Worm (Caenorhabditis elegans) whole organism, late embryonic: ENCODE data around the gene bath-41.

Experiments
- C38D4.7 ChIP-seq: fragments of 200-800 bp; sonication (Bioruptor generic); optimal IDR thresholded peaks from 2 replicates; lab custom pipeline; 2018; ENCODE audit warnings: mild to moderate bottlenecking, missing genetic modification characterization, moderate library complexity, missing compliant biosample characterization
- K02D7.2 ChIP-seq: sonication (generic microtip); optimal IDR thresholded peaks from 2 replicates; lab custom pipeline; 2017; ENCODE audit warnings: mild to moderate bottlenecking, missing genetic modification characterization, missing compliant biosample characterization
- Y22D7AL.16 ChIP-seq: sonication (generic microtip); optimal IDR thresholded peaks from 2 replicates; lab custom pipeline; 2016; ENCODE audit warnings: missing genetic modification characterization, missing compliant biosample characterization
- ama-1 ChIP-seq: fragments of 150-350 bp; optimal IDR thresholded peaks from 2 replicates; lab custom pipeline; 2014
- ceh-14 ChIP-seq: sonication (generic microtip); optimal IDR thresholded peaks from 2 replicates; lab custom pipeline; 2016; ENCODE audit warnings: missing genotype, missing genetic modification characterization, missing compliant biosample characterization
- ceh-19 ChIP-seq: fragments of 200-800 bp; sonication (Bioruptor generic); optimal IDR thresholded peaks from 2 replicates; lab custom pipeline; 2018; ENCODE audit warnings: mild to moderate bottlenecking, missing genetic modification characterization, missing compliant biosample characterization
- ceh-30 ChIP-seq: fragments of 150-350 bp; optimal IDR thresholded peaks from 2 replicates; lab custom pipeline; 2014; ENCODE audit warnings: missing biosample characterization, missing genetic modification characterization
- ceh-31 ChIP-seq: sonication (generic microtip); optimal IDR thresholded peaks from 2 replicates; lab custom pipeline; 2016; ENCODE audit warnings: missing genetic modification characterization, missing compliant biosample characterization
- ceh-34 ChIP-seq: sonication (generic microtip); optimal IDR thresholded peaks from 2 replicates; lab custom pipeline; 2016; ENCODE audit warnings: mild to moderate bottlenecking, missing genetic modification characterization, missing compliant biosample characterization
- elt-2 ChIP-seq: sonication (generic microtip); optimal IDR thresholded peaks from 2 replicates; lab custom pipeline; 2016; ENCODE audit warnings: missing genetic modification reagents, missing genetic modification characterization, missing compliant biosample characterization
- elt-4 ChIP-seq: sonication (generic microtip); optimal IDR thresholded peaks from 2 replicates; lab custom pipeline; 2016; ENCODE audit warnings: missing genetic modification characterization, missing compliant biosample characterization
- ets-4 ChIP-seq: sonication (generic microtip); optimal IDR thresholded peaks from 2 replicates; lab custom pipeline; 2016; ENCODE audit warnings: missing genetic modification characterization, missing compliant biosample characterization
- fkh-6 ChIP-seq: sonication (generic microtip); optimal IDR thresholded peaks from 2 replicates; lab custom pipeline; 2016; ENCODE audit warnings: missing genetic modification characterization, missing compliant biosample characterization
- gmeb-2 ChIP-seq: sonication (generic microtip); optimal IDR thresholded peaks from 2 replicates; lab custom pipeline; 2016; ENCODE audit warnings: missing genetic modification characterization, inconsistent platforms, missing compliant biosample characterization
- hlh-30 ChIP-seq: sonication (generic microtip); optimal IDR thresholded peaks from 2 replicates; lab custom pipeline; 2017; ENCODE audit warnings: antibody characterized with exemption, missing genetic modification characterization, missing compliant biosample characterization; ENCODE audit not compliant: insufficient read depth
- hlh-6 ChIP-seq: sonication (generic microtip); optimal IDR thresholded peaks from 2 replicates; lab custom pipeline; 2016; ENCODE audit warnings: missing genotype, missing genetic modification characterization, missing compliant biosample characterization
- lim-6 ChIP-seq: sonication (generic microtip); optimal IDR thresholded peaks from 2 replicates; lab custom pipeline; 2016; ENCODE audit warnings: missing genetic modification characterization, missing compliant biosample characterization
- lin-11 ChIP-seq: fragments of 200-800 bp; sonication (Bioruptor generic); optimal IDR thresholded peaks from 2 replicates; lab custom pipeline; 2018; ENCODE audit warnings: mild to moderate bottlenecking, missing genetic modification characterization, missing compliant biosample characterization
- madf-2 ChIP-seq: sonication (generic microtip); optimal IDR thresholded peaks from 2 replicates; lab custom pipeline; 2017; ENCODE audit warnings: missing genetic modification characterization, missing compliant biosample characterization
- mec-3 ChIP-seq: sonication (generic microtip); optimal IDR thresholded peaks from 2 replicates; lab custom pipeline; 2016; ENCODE audit warnings: borderline replicate concordance, missing genetic modification characterization, missing compliant biosample characterization
- nfya-1 ChIP-seq: sonication (generic microtip); optimal IDR thresholded peaks from 2 replicates; lab custom pipeline; 2017; ENCODE audit warnings: missing genetic modification characterization, mild to moderate bottlenecking, missing compliant biosample characterization, antibody characterized with exemption, moderate library complexity
- nhr-11 ChIP-seq: fragments of 150-350 bp; optimal IDR thresholded peaks from 2 replicates; lab custom pipeline; 2014; ENCODE audit warnings: missing biosample characterization, missing genetic modification characterization
- nhr-232 ChIP-seq: sonication (generic microtip); optimal IDR thresholded peaks from 2 replicates; lab custom pipeline; 2016; ENCODE audit warnings: missing genetic modification characterization, missing compliant biosample characterization
- npax-4 ChIP-seq: sonication (generic microtip); optimal IDR thresholded peaks from 2 replicates; lab custom pipeline; 2016; ENCODE audit warnings: missing genetic modification characterization, missing compliant biosample characterization
- odd-2 ChIP-seq: sonication (generic microtip); optimal IDR thresholded peaks from 2 replicates; lab custom pipeline; 2017; ENCODE audit warnings: antibody characterized with exemption, mild to moderate bottlenecking, missing genetic modification characterization, missing compliant biosample characterization
- pag-3 ChIP-seq: sonication (generic microtip); optimal IDR thresholded peaks from 2 replicates; lab custom pipeline; 2016; ENCODE audit warnings: missing compliant biosample characterization, missing genetic modification characterization, borderline replicate concordance
- pat-9 ChIP-seq: fragments of 200-800 bp; sonication (Bioruptor generic); optimal IDR thresholded peaks from 2 replicates; lab custom pipeline; 2018; ENCODE audit warnings: mild to moderate bottlenecking, missing genetic modification characterization, moderate library complexity, missing compliant biosample characterization
- pax-1 ChIP-seq: fragments of 150-350 bp; optimal IDR thresholded peaks from 2 replicates; lab custom pipeline; 2014; ENCODE audit warnings: missing biosample characterization, missing genetic modification characterization
- pqm-1 ChIP-seq: sonication (generic microtip); optimal IDR thresholded peaks from 2 replicates; lab custom pipeline; 2016; ENCODE audit warnings: missing genetic modification characterization, missing compliant biosample characterization
- pros-1 ChIP-seq: fragments of 150-350 bp; optimal IDR thresholded peaks from 2 replicates; lab custom pipeline; 2014; ENCODE audit warnings: missing biosample characterization, missing genetic modification reagents, missing genetic modification characterization
- ref-2 ChIP-seq: sonication (generic microtip); optimal IDR thresholded peaks from 2 replicates; lab custom pipeline; 2016; ENCODE audit warnings: missing genetic modification characterization, missing compliant biosample characterization
- rnt-1 ChIP-seq: sonication (generic microtip); optimal IDR thresholded peaks from 2 replicates; lab custom pipeline; 2016; ENCODE audit warnings: missing genetic modification characterization, missing compliant biosample characterization
- sdc-2 ChIP-seq: sonication (generic microtip); optimal IDR thresholded peaks from 2 replicates; lab custom pipeline; 2016; ENCODE audit warnings: missing genotype, missing genetic modification characterization, missing compliant biosample characterization
- sox-2 ChIP-seq: fragments of 200-800 bp; sonication (Bioruptor generic); IDR thresholded peaks from 2 replicates; pipeline ENCODE4 v1.3.6; 2022; ENCODE audit warnings: missing genetic modification reagents, missing genetic modification characterization, missing compliant biosample characterization
- tbx-7 ChIP-seq: sonication (generic microtip); optimal IDR thresholded peaks from 2 replicates; lab custom pipeline; 2016; ENCODE audit warnings: missing genotype, missing genetic modification characterization, missing compliant biosample characterization
- ttx-3 ChIP-seq: sonication (generic microtip); optimal IDR thresholded peaks from 2 replicates; lab custom pipeline; 2016; ENCODE audit warnings: missing genetic modification reagents, missing genetic modification characterization, missing compliant biosample characterization
- unc-55 ChIP-seq: sonication (generic microtip); optimal IDR thresholded peaks from 2 replicates; lab custom pipeline; 2017; ENCODE audit warnings: missing biosample characterization, missing genetic modification reagents, missing genetic modification characterization
- zip-5 ChIP-seq: sonication (generic microtip); optimal IDR thresholded peaks from 2 replicates; lab custom pipeline; 2016; ENCODE audit warnings: missing genetic modification characterization, missing compliant biosample characterization
- ztf-16 ChIP-seq: sonication (generic microtip); optimal IDR thresholded peaks from 2 replicates; lab custom pipeline; 2017; ENCODE audit warnings: missing genetic modification characterization, missing compliant biosample characterization

Gene bath-41

DNA sequence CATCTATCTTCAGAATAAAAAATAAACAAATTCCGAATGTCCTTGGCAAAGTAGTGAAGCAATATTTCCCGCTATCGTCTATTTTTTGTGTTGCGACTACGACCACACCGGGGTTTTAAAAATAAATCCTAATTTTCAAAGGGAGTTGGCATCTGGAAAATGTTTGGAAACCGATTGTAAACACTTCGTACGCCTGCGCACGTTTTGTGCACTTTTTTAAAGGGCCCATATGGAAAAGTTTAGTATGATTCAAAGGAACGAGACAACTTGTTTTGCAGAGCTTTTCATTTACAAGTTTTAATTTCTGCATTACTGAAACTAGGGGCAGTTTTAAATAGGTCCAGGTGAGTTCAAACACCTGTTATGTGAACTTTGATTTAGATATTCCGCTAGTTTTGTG, 18.0 kb upstream of the bath-41 start:
- TF ChIP-seq ets-4 (tag; lab: Kevin White, UChicago) (no peak), pag-3 (tag; lab: Kevin White, UChicago) (no peak), mec-3 (tag; lab: Kevin White, UChicago) (no peak), sdc-2 (tag; lab: Kevin White, UChicago) (no peak), C38D4.7 (GFP tag; lab: Kevin White, UChicago) (no peak), K02D7.2 (no peak), lin-11 (tag; lab: Kevin White, UChicago) (no peak), zip-5 (no peak), madf-2 (no peak), nhr-232 (tag; lab: Kevin White, UChicago) (no peak), ttx-3 (no peak), elt-4 (tag; lab: Kevin White, UChicago) (no peak), pax-1 (no peak), lim-6 (tag; lab: Kevin White, UChicago) (no peak), ref-2 (tag; lab: Kevin White, UChicago) (no peak), pqm-1 (tag; lab: Kevin White, UChicago) (no peak), sox-2 (GFP tag; lab: Robert Waterston, UW) (no peak), hlh-6 (tag; lab: Kevin White, UChicago) (no peak), tbx-7 (tag; lab: Kevin White, UChicago) (no peak), elt-2 (no peak)

DNA sequence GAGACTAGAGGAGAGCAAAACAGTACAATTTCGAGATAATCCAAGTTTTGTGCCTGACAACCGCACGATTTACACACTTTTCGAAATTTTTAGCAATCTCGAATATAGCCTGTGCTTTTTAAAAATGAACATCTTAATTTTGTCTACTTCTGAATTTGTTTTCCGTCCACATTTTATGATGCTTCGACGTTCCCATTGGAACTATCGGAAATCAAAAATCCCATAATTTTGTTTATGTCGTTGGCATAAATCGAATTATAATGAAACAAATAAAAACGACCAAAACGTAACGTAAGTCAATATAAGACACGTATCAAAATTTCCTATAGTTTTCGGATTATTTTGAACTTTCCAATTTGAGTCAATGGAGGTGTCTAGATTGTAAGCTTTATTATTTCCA, 14.9 kb upstream of the bath-41 start, which contains the start of gene K07E12.2:
Gene K07E12.2, plus strand, starts transcription at position 301 of the 400 bp plus-strand sequence.
- TF ChIP-seq pax-1 (no peak), nhr-11 (no peak), ceh-30 (tag; lab: Kevin White, UChicago) (no peak), rnt-1 (tag; lab: Kevin White, UChicago) (no peak), ama-1 (lab: Kevin White, UChicago) (no peak), ceh-14 (tag; lab: Kevin White, UChicago) (no peak), unc-55 (no peak), hlh-30 (tag; lab: Kevin White, UChicago) (no peak), gmeb-2 (tag; lab: Kevin White, UChicago) (no peak), fkh-6 (tag; lab: Kevin White, UChicago) (no peak), ceh-19 (GFP tag; lab: Kevin White, UChicago) (no peak), K02D7.2 (no peak), Y22D7AL.16 (tag; lab: Kevin White, UChicago) (no peak), pqm-1 (tag; lab: Kevin White, UChicago) (no peak)

DNA sequence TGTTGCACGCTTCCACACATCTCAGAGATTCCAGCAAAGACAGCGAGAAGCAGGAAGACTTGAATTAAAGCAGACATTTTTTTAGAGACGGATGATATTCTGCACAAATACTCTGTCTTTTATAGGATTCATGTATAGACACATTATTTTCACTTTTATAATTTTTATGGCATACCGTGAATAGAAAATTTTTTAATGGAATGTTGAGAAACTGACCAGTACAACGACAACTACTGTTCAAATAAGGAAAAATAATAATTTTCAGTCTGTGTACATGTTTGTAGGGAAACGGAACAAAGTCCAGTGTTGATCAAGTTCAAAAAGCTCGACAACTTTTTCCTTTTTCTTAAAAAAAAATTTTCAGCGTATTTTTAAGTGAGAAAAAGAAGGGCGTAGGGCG, 14.5 kb upstream of the bath-41 start, which contains the start of gene Y102E9.6:
Gene Y102E9.6, minus strand, starts transcription at position 101 of the 400 bp plus-strand sequence.
- TF ChIP-seq odd-2 (tag; lab: Kevin White, UChicago) (no peak), nhr-11 (no peak), nfya-1 (tag; lab: Kevin White, UChicago) (no peak), ama-1 (lab: Kevin White, UChicago) (no peak), mec-3 (tag; lab: Kevin White, UChicago) (no peak), unc-55 (no peak), ceh-31 (tag; lab: Kevin White, UChicago) (no peak), pat-9 (tag; lab: Kevin White, UChicago) (no peak), pros-1 (no peak)

DNA sequence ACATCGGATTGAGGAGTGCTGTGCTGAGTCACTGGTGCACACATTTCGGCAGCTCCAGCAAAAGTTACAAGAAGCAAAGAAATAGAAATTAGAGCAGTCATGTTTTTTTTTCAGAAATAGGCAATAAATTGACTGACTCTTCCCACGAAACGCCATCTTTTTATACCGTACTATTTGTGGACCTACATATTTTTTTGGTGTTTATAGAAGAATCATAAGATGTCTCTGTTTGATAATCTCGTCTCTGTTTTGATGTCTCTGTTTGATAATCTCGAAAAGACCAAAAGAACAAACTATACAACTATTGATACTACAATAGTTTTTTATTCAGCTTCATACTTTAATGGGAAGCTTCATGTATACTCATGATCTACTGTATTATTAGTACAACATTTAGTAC, 12.4 kb upstream of the bath-41 start, which contains the start of gene Y102E9.3:
Gene Y102E9.3, minus strand, starts transcription at position 101 of the 400 bp plus-strand sequence.
- TF ChIP-seq ceh-34 (tag; lab: Kevin White, UChicago) = no peak
- no peak for TF ChIP-seq gmeb-2 (tag; lab: Kevin White, UChicago)
- no peak for TF ChIP-seq ztf-16 (tag; lab: Kevin White, UChicago)
- no peak for TF ChIP-seq npax-4
- no peak for TF ChIP-seq pag-3 (tag; lab: Kevin White, UChicago)
- TF ChIP-seq ttx-3 = no peak
- TF ChIP-seq elt-4 (tag; lab: Kevin White, UChicago) = no peak
- no peak for TF ChIP-seq odd-2 (tag; lab: Kevin White, UChicago)
- TF ChIP-seq hlh-6 (tag; lab: Kevin White, UChicago) = no peak
